Worm (Caenorhabditis elegans) whole organism, young adult: ENCODE measurements around the gene F48C5.2.

ENCODE experiments used
- B0035.1 ChIP-seq: sonication (generic microtip); optimal IDR thresholded peaks from 2 replicates; lab custom pipeline; 2016; ENCODE audit warnings: missing genetic modification characterization, mild to moderate bottlenecking, missing compliant biosample characterization, missing genotype, missing genetic modification reagents
- B0336.3 ChIP-seq: fragments of 200-800 bp; sonication (Bioruptor generic); IDR thresholded peaks from 2 replicates; pipeline ENCODE4 v1.3.6; 2022; ENCODE audit warnings: missing genetic modification characterization, missing compliant biosample characterization
- C06A6.2 ChIP-seq: fragments of 200-800 bp; sonication (Bioruptor generic); conservative IDR thresholded peaks from 2 replicates; pipeline ENCODE4 v1.3.6; 2022; ENCODE audit warnings: missing genetic modification characterization, missing compliant biosample characterization
- F55B11.4 ChIP-seq: sonication (generic microtip); optimal IDR thresholded peaks from 2 replicates; lab custom pipeline; 2016; ENCODE audit warnings: missing compliant biosample characterization, missing genetic modification characterization, borderline replicate concordance; ENCODE audit not compliant: insufficient read depth
- K11D2.4 ChIP-seq: fragments of 200-800 bp; sonication (Bioruptor generic); IDR thresholded peaks from 2 replicates; pipeline ENCODE4 v1.3.6; 2022; ENCODE audit warnings: missing genetic modification reagents, missing genetic modification characterization, missing compliant biosample characterization
- K12H6.12 ChIP-seq: fragments of 200-800 bp; sonication (Bioruptor generic); optimal IDR thresholded peaks from 2 replicates; lab custom pipeline; 2018; ENCODE audit warnings: mild to moderate bottlenecking, missing genetic modification characterization, missing compliant biosample characterization
- T07F8.4 ChIP-seq: sonication (generic microtip); optimal IDR thresholded peaks from 2 replicates; lab custom pipeline; 2016; ENCODE audit warnings: mild to moderate bottlenecking, missing genetic modification characterization, moderate library complexity, missing compliant biosample characterization
- Y53F4B.3 ChIP-seq: fragments of 200-800 bp; sonication (Bioruptor generic); IDR thresholded peaks from 2 replicates; pipeline ENCODE4 v1.3.6; 2022; ENCODE audit warnings: missing genetic modification reagents, missing genetic modification characterization, missing compliant biosample characterization
- Y53G8AR.9 ChIP-seq: fragments of 200-800 bp; sonication (Bioruptor generic); conservative IDR thresholded peaks from 2 replicates; pipeline ENCODE4 v1.3.6; 2022; ENCODE audit warnings: missing genetic modification reagents, missing genetic modification characterization, missing compliant biosample characterization
- Y56A3A.18 ChIP-seq: fragments of 200-800 bp; sonication (Bioruptor generic); IDR thresholded peaks from 2 replicates; pipeline ENCODE4 v1.3.6; 2022; ENCODE audit warnings: missing genetic modification reagents, missing genetic modification characterization, missing compliant biosample characterization
- ZK185.1 ChIP-seq: sonication (generic microtip); optimal IDR thresholded peaks from 2 replicates; lab custom pipeline; 2016; ENCODE audit warnings: mild to moderate bottlenecking, missing genetic modification characterization, missing compliant biosample characterization; ENCODE audit not compliant: poor library complexity, severe bottlenecking
- atf-7 ChIP-seq: sonication (generic microtip); optimal IDR thresholded peaks from 2 replicates; lab custom pipeline; 2017; ENCODE audit warnings: mild to moderate bottlenecking, missing genetic modification characterization, missing compliant biosample characterization
- attf-5 ChIP-seq: fragments of 200-800 bp; sonication (Bioruptor generic); optimal IDR thresholded peaks from 2 replicates; lab custom pipeline; 2018; ENCODE audit warnings: mild to moderate bottlenecking, missing genetic modification characterization, missing compliant biosample characterization
- cebp-1 ChIP-seq, 2 experiments: fragments of 200-800 bp in 1 of 2; sonication (Bioruptor generic) in 1 of 2; sonication (generic microtip) in 1 of 2; IDR thresholded peaks in 1 of 2; optimal IDR thresholded peaks in 1 of 2; 2 replicates each; pipeline versions ENCODE4 v1.3.6 to Lab custom; 2017 to 2022; ENCODE audit warnings: missing compliant biosample characterization in 2 of 2, missing genetic modification characterization in 2 of 2, mild to moderate bottlenecking in 1 of 2, missing genetic modification reagents in 1 of 2, moderate library complexity in 1 of 2
- cebp-2 ChIP-seq: fragments of 200-800 bp; sonication (Bioruptor generic); IDR thresholded peaks from 2 replicates; pipeline ENCODE4 v1.3.6; 2022; ENCODE audit warnings: missing genetic modification characterization, missing compliant biosample characterization
- ceh-100 ChIP-seq: fragments of 200-800 bp; sonication (Bioruptor generic); IDR thresholded peaks from 2 replicates; pipeline ENCODE4 v1.3.6; 2022; ENCODE audit warnings: missing genetic modification reagents, missing genetic modification characterization, missing compliant biosample characterization
- ceh-40 ChIP-seq: fragments of 200-800 bp; sonication (Bioruptor generic); IDR thresholded peaks from 2 replicates; pipeline ENCODE4 v1.3.6; 2022; ENCODE audit warnings: missing genetic modification characterization, missing compliant biosample characterization
- chd-7 ChIP-seq: sonication (generic microtip); optimal IDR thresholded peaks from 2 replicates; lab custom pipeline; 2016; ENCODE audit warnings: mild to moderate bottlenecking, missing genetic modification characterization, moderate library complexity, missing compliant biosample characterization
- dox-1 ChIP-seq: fragments of 200-800 bp; sonication (Bioruptor generic); IDR thresholded peaks from 2 replicates; pipeline ENCODE4 v1.3.6; 2022; ENCODE audit warnings: missing genetic modification reagents, missing genetic modification characterization, missing compliant biosample characterization
- egrh-3 ChIP-seq: fragments of 200-800 bp; sonication (Bioruptor generic); IDR thresholded peaks from 2 replicates; pipeline ENCODE4 v1.3.6; 2022; ENCODE audit warnings: missing genetic modification reagents, missing genetic modification characterization, missing compliant biosample characterization
- ekl-4 ChIP-seq: fragments of 200-800 bp; sonication (Bioruptor generic); IDR thresholded peaks from 2 replicates; pipeline ENCODE4 v1.3.6; 2022; ENCODE audit warnings: missing genetic modification reagents, missing genetic modification characterization, missing compliant biosample characterization
- let-607 ChIP-seq, 2 experiments: fragments of 200-800 bp in 1 of 2; sonication (Bioruptor generic) in 1 of 2; sonication (generic microtip) in 1 of 2; optimal IDR thresholded peaks; 2 replicates each; lab custom pipeline; 2016 to 2018; ENCODE audit warnings: mild to moderate bottlenecking in 2 of 2, missing compliant biosample characterization in 2 of 2, missing genetic modification characterization in 2 of 2, moderate library complexity in 2 of 2, missing genotype in 1 of 2
- lin-26 ChIP-seq: fragments of 200-800 bp; sonication (Bioruptor generic); IDR thresholded peaks from 2 replicates; pipeline ENCODE4 v1.3.6; 2022; ENCODE audit warnings: missing genetic modification reagents, missing genetic modification characterization, missing compliant biosample characterization
- lin-35 ChIP-seq, 3 experiments: fragments of 150-350 bp in 2 of 3; sonication (generic microtip) in 1 of 3; optimal IDR thresholded peaks; 2 replicates each; lab custom pipeline; 2014 to 2018; ENCODE audit warnings: missing biosample characterization in 3 of 3, missing genetic modification characterization in 3 of 3, missing genetic modification reagents in 3 of 3
- lin-40 ChIP-seq: sonication (generic microtip); optimal IDR thresholded peaks from 2 replicates; lab custom pipeline; 2016; ENCODE audit warnings: missing genetic modification characterization, mild to moderate bottlenecking, missing compliant biosample characterization, missing genotype, missing genetic modification reagents
- lir-1 ChIP-seq: fragments of 200-800 bp; sonication (Bioruptor generic); conservative IDR thresholded peaks from 2 replicates; pipeline ENCODE4 v1.3.6; 2022; ENCODE audit warnings: missing genetic modification reagents, missing genetic modification characterization, missing compliant biosample characterization
- lsy-27 ChIP-seq: sonication (generic microtip); optimal IDR thresholded peaks from 2 replicates; lab custom pipeline; 2017; ENCODE audit warnings: missing genetic modification characterization, mild to moderate bottlenecking, missing compliant biosample characterization, antibody characterized with exemption, missing genotype, borderline replicate concordance; ENCODE audit not compliant: insufficient read depth
- madf-10 ChIP-seq: sonication (generic microtip); optimal IDR thresholded peaks from 2 replicates; lab custom pipeline; 2016; ENCODE audit warnings: mild to moderate bottlenecking, missing genetic modification characterization, missing compliant biosample characterization
- madf-3 ChIP-seq: fragments of 200-800 bp; sonication (Bioruptor generic); IDR thresholded peaks from 2 replicates; pipeline ENCODE4 v1.3.6; 2022; ENCODE audit warnings: missing genetic modification reagents, missing genetic modification characterization, missing compliant biosample characterization
- mcd-1 ChIP-seq: fragments of 200-800 bp; sonication (Bioruptor generic); IDR thresholded peaks from 2 replicates; pipeline ENCODE4 v1.3.6; 2022; ENCODE audit warnings: missing genetic modification reagents, missing genetic modification characterization, missing compliant biosample characterization
- nfyb-1 ChIP-seq: fragments of 200-800 bp; sonication (Bioruptor generic); IDR thresholded peaks from 2 replicates; pipeline ENCODE4 v1.3.6; 2022; ENCODE audit warnings: missing genetic modification reagents, missing genetic modification characterization, missing compliant biosample characterization
- nhr-80 ChIP-seq: sonication (generic microtip); optimal IDR thresholded peaks from 2 replicates; lab custom pipeline; 2016; ENCODE audit warnings: missing genetic modification characterization, missing compliant biosample characterization
- pbrm-1 ChIP-seq: fragments of 200-800 bp; sonication (Bioruptor generic); IDR thresholded peaks from 2 replicates; pipeline ENCODE4 v1.3.6; 2022; ENCODE audit warnings: missing genetic modification reagents, missing genetic modification characterization, missing compliant biosample characterization
- sdz-38 ChIP-seq: sonication (generic microtip); optimal IDR thresholded peaks from 2 replicates; lab custom pipeline; 2016; ENCODE audit warnings: missing genotype, missing genetic modification characterization, missing compliant biosample characterization
- snpc-3.4 ChIP-seq: sonication (generic microtip); optimal IDR thresholded peaks from 2 replicates; lab custom pipeline; 2017; ENCODE audit warnings: missing genetic modification characterization, mild to moderate bottlenecking, missing compliant biosample characterization, antibody characterized with exemption, moderate library complexity, missing genotype, missing genetic modification reagents
- snpc-4 ChIP-seq, 5 experiments: fragments of 150-350 bp in 1 of 5; sonication (generic microtip) in 4 of 5; optimal IDR thresholded peaks; 2 replicates each; lab custom pipeline; 2014 to 2018; ENCODE audit warnings: missing genetic modification characterization in 5 of 5, missing biosample characterization in 3 of 5, antibody characterized with exemption in 2 of 5, mild to moderate bottlenecking in 2 of 5, missing compliant biosample characterization in 2 of 5, missing genotype in 2 of 5, moderate library complexity in 2 of 5, missing genetic modification reagents in 1 of 5
- tbp1 ChIP-seq: fragments of 200-800 bp; sonication (Bioruptor generic); optimal IDR thresholded peaks from 2 replicates; lab custom pipeline; 2018; ENCODE audit warnings: mild to moderate bottlenecking, missing genetic modification characterization, missing compliant biosample characterization
- tlf-1 ChIP-seq: fragments of 200-800 bp; sonication (Bioruptor generic); optimal IDR thresholded peaks from 2 replicates; lab custom pipeline; 2018; ENCODE audit warnings: mild to moderate bottlenecking, missing genetic modification characterization, missing compliant biosample characterization
- zfh-2 ChIP-seq: fragments of 200-800 bp; sonication (Bioruptor generic); conservative IDR thresholded peaks from 2 replicates; pipeline ENCODE4 v1.3.6; 2022; ENCODE audit warnings: missing genetic modification reagents, missing genetic modification characterization, missing compliant biosample characterization
- zim-3 ChIP-seq: sonication (generic microtip); optimal IDR thresholded peaks from 2 replicates; lab custom pipeline; 2017; ENCODE audit warnings: mild to moderate bottlenecking, missing genetic modification characterization, moderate library complexity, missing compliant biosample characterization
- ztf-6 ChIP-seq: fragments of 200-800 bp; sonication (Bioruptor generic); IDR thresholded peaks from 2 replicates; pipeline ENCODE4 v1.3.6; 2022; ENCODE audit warnings: missing genetic modification reagents, missing genetic modification characterization, missing compliant biosample characterization

Gene F48C5.2

ce11 chrX:11467320-11467732 lies 13.2 kb upstream of the F48C5.2 start (continued):
- TF ChIP-seq sdz-38 (tag; lab: Kevin White, UChicago): no peak
- TF ChIP-seq K12H6.12: peak; percentile 84
- TF ChIP-seq dox-1: peak; percentile 44; the same call in 1 of the 2 replicates
- peak; percentile 28 for TF ChIP-seq lin-40 (tag; lab: Kevin White, UChicago)
- no peak for TF ChIP-seq ceh-40 (GFP tag; lab: Robert Waterston, UW)
- no peak for TF ChIP-seq cebp-1 (GFP tag; IDR thresholded peaks at IDR 0.05; lab: Robert Waterston, UW)
- TF ChIP-seq cebp-1 (tag; optimal IDR thresholded peaks at IDR 0.05; lab: Kevin White, UChicago): peak; percentile 75
- no peak for TF ChIP-seq lin-26 (GFP tag; lab: Robert Waterston, UW)
- TF ChIP-seq chd-7 (tag; lab: Kevin White, UChicago): peak; percentile 60
- peak; percentile 4 for TF ChIP-seq B0035.1 (tag; lab: Kevin White, UChicago)
- TF ChIP-seq mcd-1: peak; percentile 12; the same call in 1 of the 2 replicates
- no peak for TF ChIP-seq ztf-6 (GFP tag; lab: Robert Waterston, UW)
- TF ChIP-seq Y53F4B.3: no peak
- TF ChIP-seq snpc-3.4 (tag; lab: Kevin White, UChicago): no peak
- TF ChIP-seq egrh-3: no peak
- no peak for TF ChIP-seq Y56A3A.18
- TF ChIP-seq cebp-2: no peak
- TF ChIP-seq snpc-4 (GFP tag; optimal IDR thresholded peaks at IDR 0.05; lab: Kevin White, UChicago): no peak
- peak in 1 of 4 experiments; percentile 22 for TF ChIP-seq snpc-4 (tag; optimal IDR thresholded peaks at IDR 0.05; lab: Kevin White, UChicago)
- no peak for TF ChIP-seq lsy-27 (tag; lab: Kevin White, UChicago)
- TF ChIP-seq Y53G8AR.9 (GFP tag; lab: Robert Waterston, UW): no peak
- no peak for TF ChIP-seq F55B11.4
- peak; percentile 8; the same call in 1 of the 2 replicates for TF ChIP-seq pbrm-1 (GFP tag; lab: Robert Waterston, UW)
- TF ChIP-seq madf-10 (tag; lab: Kevin White, UChicago): peak; percentile 25
- peak; percentile 22 for TF ChIP-seq tlf-1 (GFP tag; lab: Kevin White, UChicago)
- TF ChIP-seq B0336.3 (GFP tag; lab: Robert Waterston, UW): peak; percentile 55; the same call in 1 of the 2 replicates
- TF ChIP-seq, all 124 proteins: peak for 22

ce11 chrX:11466444-11467319 lies 12.6 kb upstream of the F48C5.2 start:
- TF ChIP-seq B0035.1 (tag; lab: Kevin White, UChicago) (no peak), madf-3 (no peak), let-607 (tag; optimal IDR thresholded peaks at IDR 0.05; lab: Kevin White, UChicago) (peak in 1 of 2 experiments; percentile 46), nfyb-1 (0 out of 2 replicates have a peak, but pooled peaks have one; percentile 28), lin-35 (GFP tag; optimal IDR thresholded peaks at IDR 0.05; lab: Kevin White, UChicago) (no peak), nhr-80 (tag; lab: Kevin White, UChicago) (peak; percentile 91), atf-7 (tag; lab: Kevin White, UChicago) (peak; percentile 5)

- TF ChIP-seq mcd-1 (peak; percentile 40; the same call in 1 of the 2 replicates), attf-5 (GFP tag; lab: Kevin White, UChicago) (peak; percentile 1), tbp1 (GFP tag; lab: Kevin White, UChicago) (peak; percentile 15), B0336.3 (GFP tag; lab: Robert Waterston, UW) (no peak), C06A6.2 (GFP tag; lab: Robert Waterston, UW) (no peak), cebp-1 (GFP tag; IDR thresholded peaks at IDR 0.05; lab: Robert Waterston, UW) (no peak), cebp-1 (tag; optimal IDR thresholded peaks at IDR 0.05; lab: Kevin White, UChicago) (peak; percentile 58), zfh-2 (GFP tag; lab: Robert Waterston, UW) (peak; percentile 94), zim-3 (tag; lab: Kevin White, UChicago) (no peak), ceh-100 (GFP tag; lab: Robert Waterston, UW) (no peak), ekl-4 (GFP tag; lab: Robert Waterston, UW) (no peak), lin-35 (GFP tag; optimal IDR thresholded peaks at IDR 0.05; lab: Kevin White, UChicago) (no peak), lin-40 (tag; lab: Kevin White, UChicago) (peak; percentile 76), K11D2.4 (GFP tag; lab: Robert Waterston, UW) (0 out of 2 replicates have a peak, but pooled peaks have one; percentile 24), lir-1 (GFP tag; lab: Robert Waterston, UW) (no peak), T07F8.4 (tag; lab: Kevin White, UChicago) (no peak), ZK185.1 (tag; lab: Kevin White, UChicago) (peak; percentile 52)
These were observed 11.1 kb upstream of the F48C5.2 start, which contains the start of gene lin-14 for ce11 chrX:11465215-11465614. Gene lin-14 (plus strand): TSS chrX:11465560.
